Worm (Caenorhabditis elegans) whole organism, L2 larva: ENCODE measurements around the gene lido-14.

ENCODE experiments used
- C34F6.9 ChIP-seq: fragments of 150-350 bp; optimal IDR thresholded peaks from 2 replicates; lab custom pipeline; 2014; ENCODE audit warnings: missing biosample characterization, missing genetic modification characterization
- R02D3.7 ChIP-seq: fragments of 150-350 bp; optimal IDR thresholded peaks from 2 replicates; lab custom pipeline; 2014; ENCODE audit warnings: missing biosample characterization, missing genetic modification characterization
- Y55F3AM.14 ChIP-seq: fragments of 200-800 bp; sonication (Bioruptor generic); optimal IDR thresholded peaks from 2 replicates; lab custom pipeline; 2018; ENCODE audit warnings: mild to moderate bottlenecking, missing genetic modification characterization, missing compliant biosample characterization
- ZK546.5 ChIP-seq: sonication (generic microtip); optimal IDR thresholded peaks from 2 replicates; lab custom pipeline; 2017; ENCODE audit warnings: missing biosample characterization, missing genetic modification characterization
- alr-1 ChIP-seq: fragments of 150-350 bp; optimal IDR thresholded peaks from 2 replicates; lab custom pipeline; 2014; ENCODE audit warnings: missing biosample characterization, missing genetic modification characterization
- aly-2 ChIP-seq: fragments of 150-350 bp; optimal IDR thresholded peaks from 2 replicates; lab custom pipeline; 2014; ENCODE audit warnings: missing biosample characterization, missing genetic modification characterization
- ama-1 ChIP-seq: fragments of 150-350 bp; optimal IDR thresholded peaks from 2 replicates; lab custom pipeline; 2018; ENCODE audit warnings: inconsistent platforms
- ceh-16 ChIP-seq: fragments of 150-350 bp; optimal IDR thresholded peaks from 2 replicates; lab custom pipeline; 2014; ENCODE audit warnings: missing biosample characterization, missing genetic modification characterization
- ceh-82 ChIP-seq: fragments of 150-350 bp; optimal IDR thresholded peaks from 2 replicates; lab custom pipeline; 2014; ENCODE audit warnings: missing biosample characterization, missing genetic modification characterization
- crh-2 ChIP-seq: sonication (generic microtip); optimal IDR thresholded peaks from 2 replicates; lab custom pipeline; 2017; ENCODE audit warnings: missing biosample characterization, missing genetic modification characterization
- dmd-4 ChIP-seq: sonication (generic microtip); optimal IDR thresholded peaks from 2 replicates; lab custom pipeline; 2017; ENCODE audit warnings: missing biosample characterization, missing genetic modification characterization
- egl-27 ChIP-seq: sonication (generic microtip); optimal IDR thresholded peaks from 3 replicates; lab custom pipeline; 2017; ENCODE audit warnings: missing biosample characterization, missing genetic modification reagents, missing genetic modification characterization
- elt-1 ChIP-seq: fragments of 150-350 bp; optimal IDR thresholded peaks from 2 replicates; lab custom pipeline; 2014; ENCODE audit warnings: missing biosample characterization, missing genetic modification characterization
- elt-3 ChIP-seq: sonication (generic microtip); optimal IDR thresholded peaks from 2 replicates; lab custom pipeline; 2017; ENCODE audit warnings: missing biosample characterization, missing genetic modification characterization
- fos-1 ChIP-seq: fragments of 150-350 bp; optimal IDR thresholded peaks from 2 replicates; lab custom pipeline; 2014; ENCODE audit warnings: missing biosample characterization, missing genetic modification characterization
- gmeb-1 ChIP-seq: fragments of 150-350 bp; optimal IDR thresholded peaks from 2 replicates; lab custom pipeline; 2014; ENCODE audit warnings: missing biosample characterization, missing genetic modification characterization
- lin-11 ChIP-seq: fragments of 150-350 bp; sonication (generic microtip); optimal IDR thresholded peaks from 2 replicates; lab custom pipeline; 2014; ENCODE audit warnings: missing biosample characterization, missing genetic modification characterization, inconsistent platforms, mixed read lengths
- lsy-2 ChIP-seq, 2 experiments: fragments of 150-350 bp in 1 of 2; sonication (generic microtip) in 1 of 2; optimal IDR thresholded peaks; 2 replicates each; lab custom pipeline; 2014 to 2017; ENCODE audit warnings: missing biosample characterization in 2 of 2, missing genetic modification characterization in 2 of 2
- mab-5 ChIP-seq: fragments of 150-350 bp; optimal IDR thresholded peaks from 2 replicates; lab custom pipeline; 2014; ENCODE audit warnings: missing biosample characterization, missing genetic modification characterization
- mdl-1 ChIP-seq, 2 experiments: fragments of 150-350 bp in 1 of 2; sonication (generic microtip) in 1 of 2; optimal IDR thresholded peaks; 2 replicates each; lab custom pipeline; 2017; ENCODE audit warnings: missing biosample characterization in 2 of 2, missing genetic modification characterization in 2 of 2
- nhr-11 ChIP-seq: fragments of 150-350 bp; optimal IDR thresholded peaks from 2 replicates; lab custom pipeline; 2014; ENCODE audit warnings: missing biosample characterization, missing genetic modification characterization
- nhr-23 ChIP-seq: fragments of 150-350 bp; optimal IDR thresholded peaks from 2 replicates; lab custom pipeline; 2014; ENCODE audit warnings: missing biosample characterization, missing genetic modification reagents, missing genetic modification characterization
- nhr-237 ChIP-seq: fragments of 150-350 bp; optimal IDR thresholded peaks from 2 replicates; lab custom pipeline; 2014; ENCODE audit warnings: missing biosample characterization, missing genetic modification characterization
- nhr-25 ChIP-seq: fragments of 150-350 bp; sonication (generic microtip); optimal IDR thresholded peaks from 3 replicates; lab custom pipeline; 2014; ENCODE audit warnings: missing biosample characterization, missing genetic modification characterization
- nhr-77 ChIP-seq: fragments of 150-350 bp; optimal IDR thresholded peaks from 2 replicates; lab custom pipeline; 2014; ENCODE audit warnings: missing biosample characterization, missing genetic modification characterization
- peb-1 ChIP-seq: fragments of 150-350 bp; optimal IDR thresholded peaks from 2 replicates; lab custom pipeline; 2014; ENCODE audit warnings: missing biosample characterization, missing genetic modification characterization
- sem-4 ChIP-seq: fragments of 150-350 bp; optimal IDR thresholded peaks from 2 replicates; lab custom pipeline; 2014; ENCODE audit warnings: missing biosample characterization, missing genetic modification reagents, missing genetic modification characterization
- skn-1 ChIP-seq: sonication (generic microtip); optimal IDR thresholded peaks from 2 replicates; lab custom pipeline; 2017; ENCODE audit warnings: missing biosample characterization, missing genetic modification characterization
- sma-3 ChIP-seq: sonication (generic microtip); optimal IDR thresholded peaks from 2 replicates; lab custom pipeline; 2016; ENCODE audit warnings: missing genetic modification reagents, missing genetic modification characterization, missing compliant biosample characterization
- sma-9 ChIP-seq, 2 experiments: fragments of 150-350 bp in 1 of 2; sonication (generic microtip) in 1 of 2; optimal IDR thresholded peaks; 2 replicates each; lab custom pipeline; 2014 to 2016; ENCODE audit warnings: missing genetic modification characterization in 2 of 2, mild to moderate bottlenecking in 1 of 2, missing biosample characterization in 1 of 2, missing compliant biosample characterization in 1 of 2, missing genetic modification reagents in 1 of 2, moderate library complexity in 1 of 2
- snpc-4 ChIP-seq: fragments of 150-350 bp; optimal IDR thresholded peaks from 2 replicates; lab custom pipeline; 2014; ENCODE audit warnings: missing biosample characterization, missing genetic modification characterization
- unc-39 ChIP-seq: fragments of 150-350 bp; optimal IDR thresholded peaks from 2 replicates; lab custom pipeline; 2014; ENCODE audit warnings: missing biosample characterization, missing genetic modification characterization
- unc-55 ChIP-seq: fragments of 150-350 bp; sonication (generic microtip); optimal IDR thresholded peaks from 3 replicates; lab custom pipeline; 2014; ENCODE audit warnings: missing biosample characterization, missing genetic modification reagents, missing genetic modification characterization
- zag-1 ChIP-seq: fragments of 150-350 bp; optimal IDR thresholded peaks from 2 replicates; lab custom pipeline; 2014; ENCODE audit warnings: missing biosample characterization, missing genetic modification characterization
- ztf-1 ChIP-seq: fragments of 200-800 bp; sonication (Bioruptor generic); conservative IDR thresholded peaks from 2 replicates; pipeline ENCODE4 v1.3.6; 2022; ENCODE audit warnings: missing genetic modification characterization, missing compliant biosample characterization
- ztf-11 ChIP-seq: sonication (generic microtip); optimal IDR thresholded peaks from 2 replicates; lab custom pipeline; 2017; ENCODE audit warnings: missing biosample characterization, missing genetic modification characterization
- ztf-4 ChIP-seq: fragments of 150-350 bp; optimal IDR thresholded peaks from 2 replicates; lab custom pipeline; 2014; ENCODE audit warnings: missing biosample characterization, missing genetic modification characterization

Gene lido-14

ce11 chrII:3378275-3378674 lies 19.3 kb downstream of the lido-14 start, which contains the start of gene Y49F6C.2:
Gene Y49F6C.2 (plus strand): TSS chrII:3378575.
- TF ChIP-seq nhr-237 (no peak), mdl-1 (tag; optimal IDR thresholded peaks at IDR 0.05; lab: Kevin White, UChicago) (no peak), ztf-4 (no peak), nhr-23 (tag; lab: Kevin White, UChicago) (no peak), lsy-2 (tag; optimal IDR thresholded peaks at IDR 0.05; lab: Kevin White, UChicago) (no peak), skn-1 (tag; lab: Kevin White, UChicago) (no peak), gmeb-1 (tag; lab: Kevin White, UChicago) (no peak), zag-1 (tag; lab: Kevin White, UChicago) (no peak), unc-55 (GFP tag; lab: Kevin White, UChicago) (no peak), aly-2 (tag; lab: Kevin White, UChicago) (no peak), elt-1 (tag; lab: Kevin White, UChicago) (no peak), nhr-77 (tag; lab: Kevin White, UChicago) (no peak)

- TF ChIP-seq crh-2 (tag; lab: Kevin White, UChicago): no peak
- no peak for TF ChIP-seq lin-11
- TF ChIP-seq unc-55 (GFP tag; lab: Kevin White, UChicago): no peak
- TF ChIP-seq sma-3: no peak
- no peak for TF ChIP-seq ceh-82 (tag; lab: Kevin White, UChicago)
- TF ChIP-seq nhr-23 (tag; lab: Kevin White, UChicago): no peak
- no peak for TF ChIP-seq aly-2 (tag; lab: Kevin White, UChicago)
- no peak for TF ChIP-seq nhr-77 (tag; lab: Kevin White, UChicago)
- TF ChIP-seq ZK546.5: no peak
- no peak for TF ChIP-seq dmd-4 (tag; lab: Kevin White, UChicago)
- TF ChIP-seq alr-1 (tag; lab: Kevin White, UChicago): no peak
- no peak for TF ChIP-seq nhr-11 (tag; lab: Kevin White, UChicago)
These were observed 22.6 kb downstream of the lido-14 start, which contains the start of gene T06D4.1 for ce11 chrII:3381510-3381909. Gene T06D4.1 (plus strand): TSS chrII:3381830.

DNA sequence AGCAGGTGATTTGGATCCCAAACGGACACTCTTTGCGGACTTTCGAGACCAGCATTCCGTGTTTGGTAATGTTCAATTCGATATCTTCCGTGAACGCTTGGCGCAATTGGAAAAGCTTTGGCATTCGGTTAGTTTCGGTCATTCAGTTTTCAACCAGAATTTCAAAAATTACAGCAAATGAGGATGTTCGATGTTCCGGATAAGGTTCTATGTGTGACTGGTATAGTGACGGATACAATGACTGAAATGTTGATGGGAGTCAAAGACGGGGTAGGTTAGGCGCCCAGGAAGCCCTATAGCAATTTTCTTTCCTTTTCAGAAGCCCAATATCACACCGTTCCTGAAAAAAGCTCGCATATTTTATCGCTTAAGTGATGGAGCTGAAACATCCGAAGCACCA lies 24.2 kb downstream of the lido-14 start:
- TF ChIP-seq dmd-4 (tag; lab: Kevin White, UChicago) (no peak), ztf-11 (tag; lab: Kevin White, UChicago) (no peak), nhr-11 (tag; lab: Kevin White, UChicago) (no peak), ceh-82 (tag; lab: Kevin White, UChicago) (no peak), fos-1 (no peak), ceh-16 (tag; lab: Kevin White, UChicago) (no peak), egl-27 (no peak)

ce11 chrII:3385736-3386135 lies 26.8 kb downstream of the lido-14 start, which contains the start of gene T06D4.2:
Gene T06D4.2 (minus strand): TSS chrII:3385905.
- no peak for TF ChIP-seq nhr-77 (tag; lab: Kevin White, UChicago)
- TF ChIP-seq aly-2 (tag; lab: Kevin White, UChicago): no peak
- TF ChIP-seq egl-27: no peak

ce11 chrII:3387503-3387902 lies 28.6 kb downstream of the lido-14 start, which contains the start of gene T06D4.6:
Gene T06D4.6 (minus strand): TSS chrII:3387603.
- TF ChIP-seq lin-11 (no peak), alr-1 (tag; lab: Kevin White, UChicago) (no peak), sma-9 (GFP tag; optimal IDR thresholded peaks at IDR 0.05; lab: Kevin White, UChicago) (no peak), sma-9 (tag; optimal IDR thresholded peaks at IDR 0.05; lab: Kevin White, UChicago) (no peak), ceh-16 (tag; lab: Kevin White, UChicago) (no peak), nhr-237 (no peak)
- TF ChIP-seq, all 48 proteins: peak for 0

ce11 chrII:3395484-3395883 lies 36.5 kb downstream of the lido-14 start, which contains the start of gene nep-20:
Gene nep-20 (minus strand): TSS chrII:3395584.
- TF ChIP-seq R02D3.7 (tag; lab: Kevin White, UChicago) (no peak), gmeb-1 (tag; lab: Kevin White, UChicago) (no peak), nhr-25 (tag; lab: Kevin White, UChicago) (no peak), peb-1 (tag; lab: Kevin White, UChicago) (no peak), ztf-1 (GFP tag; lab: Robert Waterston, UW) (no peak), unc-39 (tag; lab: Kevin White, UChicago) (no peak), sem-4 (tag; lab: Kevin White, UChicago) (no peak), snpc-4 (tag; lab: Kevin White, UChicago) (no peak), C34F6.9 (tag; lab: Kevin White, UChicago) (no peak), ztf-4 (no peak), ama-1 (lab: Kevin White, UChicago) (no peak), lin-11 (no peak), fos-1 (no peak), elt-3 (tag; lab: Kevin White, UChicago) (no peak), nhr-11 (tag; lab: Kevin White, UChicago) (no peak), sma-3 (no peak), lsy-2 (tag; optimal IDR thresholded peaks at IDR 0.05; lab: Kevin White, UChicago) (no peak), egl-27 (no peak), Y55F3AM.14 (GFP tag; lab: Kevin White, UChicago) (no peak), mab-5 (no peak)
- TF ChIP-seq, all 48 proteins: peak for 0
